Fruit fly (Drosophila melanogaster) whole organism, wandering third instar larva: ENCODE data around the gene CG9192.

ENCODE experiments used
- Abd-B ChIP-seq: fragments of >200 bp; optimal IDR thresholded peaks from 2 replicates; lab custom pipeline; 2017; ENCODE audit warnings: missing biosample characterization, missing genetic modification characterization
- Dfd ChIP-seq: fragments of >200 bp; optimal IDR thresholded peaks from 2 replicates; lab custom pipeline; 2017; ENCODE audit warnings: missing biosample characterization, missing genetic modification characterization
- GATAd ChIP-seq: sonication (Bioruptor generic); optimal IDR thresholded peaks from 2 replicates; lab custom pipeline; 2016; ENCODE audit warnings: missing biosample characterization, missing genetic modification characterization
- HLH106 ChIP-seq: fragments of 200-800 bp; optimal IDR thresholded peaks from 3 replicates; lab custom pipeline; 2019; ENCODE audit warnings: missing biosample characterization, mild to moderate bottlenecking, missing genetic modification characterization, moderate library complexity
- Mio ChIP-seq: sonication (Bioruptor generic); optimal IDR thresholded peaks from 2 replicates; lab custom pipeline; 2016; ENCODE audit warnings: missing biosample characterization, missing genetic modification characterization
- N ChIP-seq: fragments of >200 bp; optimal IDR thresholded peaks from 2 replicates; lab custom pipeline; 2018; ENCODE audit warnings: missing biosample characterization, missing external identifiers, missing genetic modification characterization
- OdsH ChIP-seq: fragments of 200-800 bp; sonication (Bioruptor generic); optimal IDR thresholded peaks from 2 replicates; lab custom pipeline; 2016; ENCODE audit warnings: missing biosample characterization, mild to moderate bottlenecking, missing genetic modification characterization
- dl ChIP-seq, 2 experiments: fragments of 175-275, 200-275 bp in 1 of 2; fragments of 200-275 bp in 1 of 2; sonication (Bioruptor generic); optimal IDR thresholded peaks; lab custom pipeline; 2018; ENCODE audit warnings: mild to moderate bottlenecking in 2 of 2, missing biosample characterization in 2 of 2, missing genetic modification characterization in 2 of 2, moderate library complexity in 2 of 2; ENCODE audit not compliant: partially characterized antibody in 2 of 2, insufficient read depth in 1 of 2
- h ChIP-seq: fragments of 200-800 bp; sonication (Bioruptor generic); optimal IDR thresholded peaks from 3 replicates; lab custom pipeline; 2016; ENCODE audit warnings: missing biosample characterization, mild to moderate bottlenecking, missing genetic modification characterization
- jim ChIP-seq: fragments of 175-275, 200-325 bp; sonication (Bioruptor generic); optimal IDR thresholded peaks from 2 replicates; lab custom pipeline; 2016; ENCODE audit warnings: missing biosample characterization, mild to moderate bottlenecking, missing genetic modification characterization
- rgr ChIP-seq: fragments of 200-800 bp; sonication (Bioruptor generic); optimal IDR thresholded peaks from 3 replicates; lab custom pipeline; 2016; ENCODE audit warnings: missing biosample characterization, mild to moderate bottlenecking, missing genetic modification characterization
- sage ChIP-seq: fragments of 200-800 bp; sonication (Bioruptor generic); optimal IDR thresholded peaks from 2 replicates; lab custom pipeline; 2016; ENCODE audit warnings: missing biosample characterization, mild to moderate bottlenecking, missing genetic modification characterization
- usp ChIP-seq: fragments of >200 bp; optimal IDR thresholded peaks from 2 replicates; lab custom pipeline; 2017; ENCODE audit warnings: missing biosample characterization, missing genetic modification characterization
- woc ChIP-seq: sonication (Bioruptor generic); optimal IDR thresholded peaks from 2 replicates; lab custom pipeline; 2016; ENCODE audit warnings: missing biosample characterization, mild to moderate bottlenecking, missing genetic modification characterization

DNA sequence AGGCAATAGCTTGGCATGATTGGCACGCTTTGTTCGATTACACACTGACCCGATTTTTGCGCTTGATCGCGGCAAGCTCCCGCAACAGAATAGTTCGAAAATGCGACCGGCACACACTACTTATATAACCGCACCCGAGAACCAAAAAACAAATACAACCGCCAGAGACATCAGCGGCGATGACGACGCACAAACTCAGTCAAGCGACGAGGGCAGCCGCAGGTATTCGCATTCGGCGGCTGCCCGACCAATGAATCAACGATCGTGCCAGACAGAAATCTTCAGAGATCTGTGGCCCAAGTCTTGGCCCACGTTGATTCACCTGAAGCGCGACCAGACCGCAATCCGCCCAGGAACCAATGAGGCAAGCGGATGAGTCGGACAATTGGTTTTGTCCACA, at the start of gene CG9192:
- TF ChIP-seq sage, result no peak
- TF ChIP-seq woc (GFP tag; lab: Kevin White, UChicago), result no peak
- TF ChIP-seq GATAd (GFP tag; lab: Kevin White, UChicago), result no peak
- no peak for TF ChIP-seq h
- TF ChIP-seq usp, result no peak
- no peak for TF ChIP-seq rgr
- TF ChIP-seq N (GFP tag; lab: Kevin White, UChicago), result no peak
- TF ChIP-seq Mio (GFP tag; lab: Kevin White, UChicago), result no peak
- TF ChIP-seq jim (GFP tag; lab: Kevin White, UChicago), result no peak
- no peak for TF ChIP-seq Dfd (GFP tag; lab: Kevin White, UChicago)
- TF ChIP-seq Abd-B, result no peak
- no peak for TF ChIP-seq HLH106 (tag; lab: Kevin White, UChicago)
- TF ChIP-seq dl (GFP tag; optimal IDR thresholded peaks at IDR 0.05; lab: Kevin White, UChicago; ENCODE audit: insufficient read depth in 1 of 2, partially characterized antibody in 2 of 2), result no peak
- TF ChIP-seq OdsH, result no peak
